Worm (Caenorhabditis elegans) whole organism, L1 larva: ENCODE measurements around the gene T05C12.1.

Experiments used
- Y116A8C.19 ChIP-seq: sonication (generic microtip); optimal IDR thresholded peaks from 2 replicates; lab custom pipeline; 2016; ENCODE audit warnings: missing compliant biosample characterization, missing genetic modification characterization, borderline replicate concordance
- ama-1 ChIP-seq: fragments of 150-350 bp; optimal IDR thresholded peaks from 2 replicates; lab custom pipeline; 2014
- lin-15B ChIP-seq: fragments of 150-350 bp; sonication (generic microtip); optimal IDR thresholded peaks from 3 replicates; lab custom pipeline; 2014; ENCODE audit warnings: missing biosample characterization, missing genetic modification characterization
- lin-39 ChIP-seq: fragments of 150-350 bp; optimal IDR thresholded peaks from 2 replicates; lab custom pipeline; 2014; ENCODE audit warnings: missing biosample characterization, missing genetic modification reagents, missing genetic modification characterization
- nhr-11 ChIP-seq: fragments of 150-350 bp; optimal IDR thresholded peaks from 2 replicates; lab custom pipeline; 2014; ENCODE audit warnings: missing biosample characterization, missing genetic modification characterization
- nhr-77 ChIP-seq: fragments of 150-350 bp; optimal IDR thresholded peaks from 2 replicates; lab custom pipeline; 2014; ENCODE audit warnings: missing biosample characterization, missing genetic modification characterization
- pqm-1 ChIP-seq: sonication (generic microtip); optimal IDR thresholded peaks from 3 replicates; lab custom pipeline; 2017; ENCODE audit warnings: missing biosample characterization, missing genetic modification characterization
- skn-1 ChIP-seq: fragments of 150-350 bp; optimal IDR thresholded peaks from 2 replicates; lab custom pipeline; 2014; ENCODE audit warnings: missing biosample characterization, missing genetic modification characterization
- sox-4 ChIP-seq: sonication (generic microtip); optimal IDR thresholded peaks from 2 replicates; lab custom pipeline; 2016; ENCODE audit warnings: missing genetic modification characterization, missing compliant biosample characterization
- unc-130 ChIP-seq: fragments of 150-350 bp; optimal IDR thresholded peaks from 2 replicates; lab custom pipeline; 2017; ENCODE audit warnings: missing biosample characterization, missing genetic modification characterization, inconsistent platforms
- vab-15 ChIP-seq: sonication (generic microtip); optimal IDR thresholded peaks from 2 replicates; lab custom pipeline; 2017; ENCODE audit warnings: missing genotype, mild to moderate bottlenecking, missing genetic modification characterization, missing compliant biosample characterization
- zag-1 ChIP-seq: fragments of 150-350 bp; optimal IDR thresholded peaks from 2 replicates; lab custom pipeline; 2014; ENCODE audit warnings: missing biosample characterization, missing genetic modification characterization
- ztf-4 ChIP-seq: fragments of 150-350 bp; optimal IDR thresholded peaks from 2 replicates; lab custom pipeline; 2014; ENCODE audit warnings: missing biosample characterization, missing genetic modification characterization

- TF ChIP-seq skn-1 (tag; lab: Kevin White, UChicago) (no peak), ama-1 (lab: Kevin White, UChicago) (no peak), pqm-1 (no peak), sox-4 (tag; lab: Kevin White, UChicago) (no peak), Y116A8C.19 (no peak), nhr-77 (tag; lab: Kevin White, UChicago) (no peak), lin-15B (tag; lab: Kevin White, UChicago) (no peak), unc-130 (no peak), lin-39 (no peak), nhr-11 (tag; lab: Kevin White, UChicago) (no peak), zag-1 (tag; lab: Kevin White, UChicago) (no peak), ztf-4 (no peak), vab-15 (tag; lab: Kevin White, UChicago) (no peak)
Observed at ce11 chrII:8127794-8128193, 45.7 kb upstream of the T05C12.1 start.
